Worm (Caenorhabditis elegans) whole organism, L2 larva: ENCODE measurements around the gene F42A9.6.
A peak's percentile ranks its signal among the peaks of the same experiment; 100 is the strongest.

Source experiments
- aly-2 ChIP-seq: fragments of 150-350 bp; optimal IDR thresholded peaks from 2 replicates; lab custom pipeline; 2014; ENCODE audit warnings: missing biosample characterization, missing genetic modification characterization
- ama-1 ChIP-seq: fragments of 150-350 bp; optimal IDR thresholded peaks from 2 replicates; lab custom pipeline; 2018; ENCODE audit warnings: inconsistent platforms
- ceh-82 ChIP-seq: fragments of 150-350 bp; optimal IDR thresholded peaks from 2 replicates; lab custom pipeline; 2014; ENCODE audit warnings: missing biosample characterization, missing genetic modification characterization
- elt-3 ChIP-seq: sonication (generic microtip); optimal IDR thresholded peaks from 2 replicates; lab custom pipeline; 2017; ENCODE audit warnings: missing biosample characterization, missing genetic modification characterization
- lin-11 ChIP-seq: fragments of 150-350 bp; sonication (generic microtip); optimal IDR thresholded peaks from 2 replicates; lab custom pipeline; 2014; ENCODE audit warnings: missing biosample characterization, missing genetic modification characterization, inconsistent platforms, mixed read lengths
- lsy-2 ChIP-seq, 2 experiments: fragments of 150-350 bp in 1 of 2; sonication (generic microtip) in 1 of 2; optimal IDR thresholded peaks; 2 replicates each; lab custom pipeline; 2014 to 2017; ENCODE audit warnings: missing biosample characterization in 2 of 2, missing genetic modification characterization in 2 of 2
- nhr-11 ChIP-seq: fragments of 150-350 bp; optimal IDR thresholded peaks from 2 replicates; lab custom pipeline; 2014; ENCODE audit warnings: missing biosample characterization, missing genetic modification characterization
- skn-1 ChIP-seq: sonication (generic microtip); optimal IDR thresholded peaks from 2 replicates; lab custom pipeline; 2017; ENCODE audit warnings: missing biosample characterization, missing genetic modification characterization
- snpc-4 ChIP-seq: fragments of 150-350 bp; optimal IDR thresholded peaks from 2 replicates; lab custom pipeline; 2014; ENCODE audit warnings: missing biosample characterization, missing genetic modification characterization
- unc-39 ChIP-seq: fragments of 150-350 bp; optimal IDR thresholded peaks from 2 replicates; lab custom pipeline; 2014; ENCODE audit warnings: missing biosample characterization, missing genetic modification characterization
- unc-62 ChIP-seq: fragments of 150-350 bp; optimal IDR thresholded peaks from 2 replicates; lab custom pipeline; 2014; ENCODE audit warnings: missing biosample characterization, missing genetic modification reagents, missing genetic modification characterization
- ztf-4 ChIP-seq: fragments of 150-350 bp; optimal IDR thresholded peaks from 2 replicates; lab custom pipeline; 2014; ENCODE audit warnings: missing biosample characterization, missing genetic modification characterization

- TF ChIP-seq lsy-2 (tag; optimal IDR thresholded peaks at IDR 0.05; lab: Kevin White, UChicago) (peak in 1 of 2 experiments; percentile 1), lin-11 (tag; lab: Kevin White, UChicago) (no peak), nhr-11 (no peak), aly-2 (no peak), snpc-4 (tag; lab: Kevin White, UChicago) (no peak), ceh-82 (tag; lab: Kevin White, UChicago) (no peak), ama-1 (lab: Kevin White, UChicago) (no peak), ztf-4 (tag; lab: Kevin White, UChicago) (no peak), skn-1 (tag; lab: Kevin White, UChicago) (no peak), unc-62 (no peak), elt-3 (tag; lab: Kevin White, UChicago) (no peak), unc-39 (tag; lab: Kevin White, UChicago) (no peak)
Measured at ce11 chrIV:8627328-8627727, 18.3 kb downstream of the F42A9.6 start, which contains the start of gene F42A9.11.
